Worm (Caenorhabditis elegans) whole organism, L1 larva: Measurements from ENCODE around the gene C49C8.2.

Experiments used
- C04F5.9 ChIP-seq: sonication (generic microtip); optimal IDR thresholded peaks from 2 replicates; lab custom pipeline; 2016; ENCODE audit warnings: missing genetic modification characterization, missing compliant biosample characterization
- C16A3.4 ChIP-seq: fragments of 150-350 bp; optimal IDR thresholded peaks from 2 replicates; lab custom pipeline; 2014; ENCODE audit warnings: missing biosample characterization, missing genetic modification characterization
- C34B4.2 ChIP-seq: sonication (generic microtip); optimal IDR thresholded peaks from 2 replicates; lab custom pipeline; 2017; ENCODE audit warnings: mild to moderate bottlenecking, missing genetic modification characterization, missing compliant biosample characterization
- Y116A8C.19 ChIP-seq: sonication (generic microtip); optimal IDR thresholded peaks from 2 replicates; lab custom pipeline; 2016; ENCODE audit warnings: missing compliant biosample characterization, missing genetic modification characterization, borderline replicate concordance
- aly-2 ChIP-seq: fragments of 150-350 bp; optimal IDR thresholded peaks from 2 replicates; lab custom pipeline; 2014; ENCODE audit warnings: missing biosample characterization, missing genetic modification characterization
- blmp-1 ChIP-seq: fragments of 150-350 bp; optimal IDR thresholded peaks from 2 replicates; lab custom pipeline; 2014; ENCODE audit warnings: missing biosample characterization, missing genetic modification characterization
- ceh-63 ChIP-seq: fragments of 200-800 bp; sonication (Bioruptor generic); optimal IDR thresholded peaks from 2 replicates; lab custom pipeline; 2018; ENCODE audit warnings: mild to moderate bottlenecking, missing genetic modification characterization, missing compliant biosample characterization
- ceh-82 ChIP-seq, 3 experiments: fragments of 150-350 bp in 1 of 3; sonication (generic microtip) in 2 of 3; optimal IDR thresholded peaks; 2 replicates each; lab custom pipeline; 2014 to 2017; ENCODE audit warnings: missing biosample characterization in 3 of 3, missing genetic modification characterization in 3 of 3
- ceh-88 ChIP-seq: fragments of 200-800 bp; sonication (Bioruptor generic); IDR thresholded peaks from 2 replicates; pipeline ENCODE4 v1.3.6; 2022; ENCODE audit warnings: missing genetic modification characterization, missing compliant biosample characterization
- ceh-90 ChIP-seq: sonication (generic microtip); optimal IDR thresholded peaks from 2 replicates; lab custom pipeline; 2016; ENCODE audit warnings: missing genetic modification characterization, missing compliant biosample characterization
- dpl-1 ChIP-seq, 3 experiments: fragments of 150-350 bp in 2 of 3; sonication (generic microtip) in 1 of 3; optimal IDR thresholded peaks; 2 replicates each; lab custom pipeline; 2014 to 2017; ENCODE audit warnings: missing biosample characterization in 3 of 3, missing genetic modification characterization in 3 of 3, missing genetic modification reagents in 3 of 3
- efl-1 ChIP-seq, 4 experiments: fragments of 150-350 bp; optimal IDR thresholded peaks in 3 of 4; peaks in 1 of 4; 1 replicate in 1 of 4; 2 replicates in 3 of 4; lab custom pipeline; 2014; ENCODE audit warnings: missing biosample characterization in 2 of 4, missing genetic modification characterization in 2 of 4, missing genetic modification reagents in 2 of 4
- egl-27 ChIP-seq, 2 experiments: fragments of 150-350 bp in 1 of 2; sonication (generic microtip); optimal IDR thresholded peaks; 3 replicates each; lab custom pipeline; 2017 to 2018; ENCODE audit warnings: missing biosample characterization in 2 of 2, missing genetic modification characterization in 2 of 2, missing genetic modification reagents in 2 of 2
- elt-2 ChIP-seq: sonication (generic microtip); optimal IDR thresholded peaks from 2 replicates; lab custom pipeline; 2016; ENCODE audit warnings: missing genetic modification characterization, mild to moderate bottlenecking, inconsistent platforms, missing compliant biosample characterization, missing genetic modification reagents
- ets-5 ChIP-seq: fragments of 200-800 bp; sonication (Bioruptor generic); IDR thresholded peaks from 2 replicates; pipeline ENCODE4 v1.3.6; 2022; ENCODE audit warnings: missing genetic modification characterization, missing compliant biosample characterization
- fkh-10 ChIP-seq: sonication (generic microtip); optimal IDR thresholded peaks from 2 replicates; lab custom pipeline; 2017; ENCODE audit warnings: missing biosample characterization, missing genetic modification reagents, missing genetic modification characterization
- fkh-8 ChIP-seq: sonication (generic microtip); optimal IDR thresholded peaks from 2 replicates; lab custom pipeline; 2016; ENCODE audit warnings: mild to moderate bottlenecking, missing genetic modification characterization, missing compliant biosample characterization
- fos-1 ChIP-seq: fragments of 150-350 bp; optimal IDR thresholded peaks from 2 replicates; lab custom pipeline; 2014; ENCODE audit warnings: missing biosample characterization, missing genetic modification characterization
- grh-1 ChIP-seq: fragments of 200-800 bp; sonication (Bioruptor generic); IDR thresholded peaks from 2 replicates; pipeline ENCODE4 v1.3.6; 2022; ENCODE audit warnings: missing genetic modification reagents, missing genetic modification characterization, missing compliant biosample characterization
- hlh-4 ChIP-seq: sonication (generic microtip); optimal IDR thresholded peaks from 2 replicates; lab custom pipeline; 2016; ENCODE audit warnings: mild to moderate bottlenecking, missing genetic modification characterization, missing compliant biosample characterization
- irx-1 ChIP-seq: sonication (generic microtip); optimal IDR thresholded peaks from 2 replicates; lab custom pipeline; 2016; ENCODE audit warnings: missing genetic modification characterization, missing compliant biosample characterization
- isw-1 ChIP-seq: fragments of 200-800 bp; sonication (Bioruptor generic); IDR thresholded peaks from 2 replicates; pipeline ENCODE4 v1.3.6; 2022; ENCODE audit warnings: missing genetic modification characterization, missing compliant biosample characterization
- lin-15B ChIP-seq: fragments of 150-350 bp; sonication (generic microtip); optimal IDR thresholded peaks from 3 replicates; lab custom pipeline; 2014; ENCODE audit warnings: missing biosample characterization, missing genetic modification characterization
- lin-35 ChIP-seq, 2 experiments: fragments of 150-350 bp; optimal IDR thresholded peaks; 2 replicates each; lab custom pipeline; 2014; ENCODE audit warnings: missing biosample characterization in 2 of 2, missing genetic modification characterization in 2 of 2, missing genetic modification reagents in 2 of 2
- lir-3 ChIP-seq: sonication (generic microtip); optimal IDR thresholded peaks from 2 replicates; lab custom pipeline; 2016; ENCODE audit warnings: mild to moderate bottlenecking, missing genetic modification characterization, moderate library complexity, missing compliant biosample characterization; ENCODE audit not compliant: poor library complexity
- lsy-2 ChIP-seq, 2 experiments: fragments of 150-350 bp; optimal IDR thresholded peaks; 2 replicates each; lab custom pipeline; 2014; ENCODE audit warnings: missing biosample characterization in 2 of 2, missing genetic modification characterization in 2 of 2
- mab-9 ChIP-seq: fragments of 200-800 bp; sonication (Bioruptor generic); IDR thresholded peaks from 2 replicates; pipeline ENCODE4 v1.3.6; 2022; ENCODE audit warnings: missing genetic modification reagents, missing genetic modification characterization, missing compliant biosample characterization
- mdl-1 ChIP-seq, 2 experiments: fragments of 150-350 bp; optimal IDR thresholded peaks; 2 replicates each; lab custom pipeline; 2014 to 2017; ENCODE audit warnings: missing biosample characterization in 2 of 2, missing genetic modification characterization in 2 of 2, inconsistent platforms in 1 of 2
- mef-2 ChIP-seq: fragments of 150-350 bp; optimal IDR thresholded peaks from 2 replicates; lab custom pipeline; 2014; ENCODE audit warnings: missing biosample characterization, missing genetic modification characterization
- mep-1 ChIP-seq: fragments of 150-350 bp; optimal IDR thresholded peaks from 2 replicates; lab custom pipeline; 2014; ENCODE audit warnings: missing biosample characterization, missing genetic modification characterization
- nhr-11 ChIP-seq: fragments of 150-350 bp; optimal IDR thresholded peaks from 2 replicates; lab custom pipeline; 2014; ENCODE audit warnings: missing biosample characterization, missing genetic modification characterization
- nhr-20 ChIP-seq: sonication (generic microtip); optimal IDR thresholded peaks from 2 replicates; lab custom pipeline; 2016; ENCODE audit warnings: mild to moderate bottlenecking, missing genetic modification characterization, missing compliant biosample characterization
- nhr-28 ChIP-seq: fragments of 150-350 bp; optimal IDR thresholded peaks from 2 replicates; lab custom pipeline; 2014; ENCODE audit warnings: missing biosample characterization, missing genetic modification characterization
- nhr-71 ChIP-seq: sonication (generic microtip); optimal IDR thresholded peaks from 2 replicates; lab custom pipeline; 2016; ENCODE audit warnings: mild to moderate bottlenecking, missing genetic modification characterization, moderate library complexity, missing compliant biosample characterization
- nhr-76 ChIP-seq: sonication (generic microtip); optimal IDR thresholded peaks from 2 replicates; lab custom pipeline; 2017; ENCODE audit warnings: missing biosample characterization, missing genetic modification characterization
- nhr-77 ChIP-seq: fragments of 150-350 bp; optimal IDR thresholded peaks from 2 replicates; lab custom pipeline; 2014; ENCODE audit warnings: missing biosample characterization, missing genetic modification characterization
- nhr-84 ChIP-seq: sonication (generic microtip); optimal IDR thresholded peaks from 2 replicates; lab custom pipeline; 2017; ENCODE audit warnings: missing biosample characterization, missing genetic modification characterization
- nhr-90 ChIP-seq: sonication (generic microtip); optimal IDR thresholded peaks from 2 replicates; lab custom pipeline; 2016; ENCODE audit warnings: mild to moderate bottlenecking, missing genetic modification characterization, missing compliant biosample characterization; ENCODE audit not compliant: poor library complexity
- pag-3 ChIP-seq: sonication (generic microtip); optimal IDR thresholded peaks from 2 replicates; lab custom pipeline; 2017; ENCODE audit warnings: missing genetic modification characterization, mild to moderate bottlenecking, missing compliant biosample characterization, antibody characterized with exemption, borderline replicate concordance; ENCODE audit not compliant: insufficient read depth
- pax-3 ChIP-seq: fragments of 200-800 bp; sonication (Bioruptor generic); optimal IDR thresholded peaks from 2 replicates; lab custom pipeline; 2018; ENCODE audit warnings: mild to moderate bottlenecking, missing genetic modification characterization, moderate library complexity, missing compliant biosample characterization
- pqm-1 ChIP-seq: sonication (generic microtip); optimal IDR thresholded peaks from 3 replicates; lab custom pipeline; 2017; ENCODE audit warnings: missing biosample characterization, missing genetic modification characterization
- rnt-1 ChIP-seq: sonication (generic microtip); optimal IDR thresholded peaks from 2 replicates; lab custom pipeline; 2016; ENCODE audit warnings: mild to moderate bottlenecking, missing genetic modification characterization, moderate library complexity, missing compliant biosample characterization
- skn-1 ChIP-seq: fragments of 150-350 bp; optimal IDR thresholded peaks from 2 replicates; lab custom pipeline; 2014; ENCODE audit warnings: missing biosample characterization, missing genetic modification characterization
- unc-130 ChIP-seq: fragments of 150-350 bp; optimal IDR thresholded peaks from 2 replicates; lab custom pipeline; 2017; ENCODE audit warnings: missing biosample characterization, missing genetic modification characterization, inconsistent platforms
- unc-86 ChIP-seq: sonication (generic microtip); optimal IDR thresholded peaks from 2 replicates; lab custom pipeline; 2016; ENCODE audit warnings: missing genetic modification characterization, missing compliant biosample characterization
- unc-98 ChIP-seq: fragments of 200-800 bp; sonication (Bioruptor generic); IDR thresholded peaks from 2 replicates; pipeline ENCODE4 v1.3.6; 2022; ENCODE audit warnings: missing genetic modification characterization, missing compliant biosample characterization
- xbp-1 ChIP-seq: sonication (generic microtip); optimal IDR thresholded peaks from 2 replicates; lab custom pipeline; 2016; ENCODE audit warnings: missing genetic modification characterization, missing compliant biosample characterization
- zag-1 ChIP-seq: fragments of 150-350 bp; optimal IDR thresholded peaks from 2 replicates; lab custom pipeline; 2014; ENCODE audit warnings: missing biosample characterization, missing genetic modification characterization

Gene C49C8.2

ce11 chrIV:8686966-8687365, 36.1 kb downstream of the C49C8.2 start:
- no peak for TF ChIP-seq irx-1 (tag; lab: Kevin White, UChicago)
- no peak for TF ChIP-seq nhr-90 (tag; lab: Kevin White, UChicago)
- TF ChIP-seq nhr-84 (tag; lab: Kevin White, UChicago) = no peak
- no peak for TF ChIP-seq lsy-2 (tag; optimal IDR thresholded peaks at IDR 0.05; lab: Kevin White, UChicago)
- TF ChIP-seq xbp-1 = no peak
- no peak for TF ChIP-seq efl-1 (optimal IDR thresholded peaks at IDR 0.05; lab: Kevin White, UChicago)
- peak in 1 of 2 experiments; percentile 67 for TF ChIP-seq efl-1 (GFP tag; optimal IDR thresholded peaks at IDR 0.05 in 1 of 2; lab: Kevin White, UChicago)
- TF ChIP-seq pqm-1 (tag; lab: Kevin White, UChicago) = no peak
- TF ChIP-seq grh-1 (GFP tag; lab: Robert Waterston, UW) = no peak
- TF ChIP-seq mef-2 (tag; lab: Kevin White, UChicago) = no peak

- TF ChIP-seq egl-27 (tag; optimal IDR thresholded peaks at IDR 0.05; lab: Kevin White, UChicago) (peak in 1 of 2 experiments; percentile 9), rnt-1 (peak; percentile 89), nhr-71 (tag; lab: Kevin White, UChicago) (peak; percentile 93), unc-130 (tag; lab: Kevin White, UChicago) (peak; percentile 23), mab-9 (GFP tag; lab: Robert Waterston, UW) (peak; percentile 41; the same call in 1 of the 2 replicates), lir-3 (peak; percentile 65), Y116A8C.19 (no peak), ets-5 (no peak), C34B4.2 (tag; lab: Kevin White, UChicago) (no peak), fos-1 (tag; lab: Kevin White, UChicago) (peak; percentile 87), lin-35 (GFP tag; optimal IDR thresholded peaks at IDR 0.05; lab: Kevin White, UChicago) (peak; percentile 94 to 98), nhr-77 (peak; percentile 69), blmp-1 (peak; percentile 68), ceh-63 (no peak), lin-15B (tag; lab: Kevin White, UChicago) (peak; percentile 77), aly-2 (peak; percentile 86), C04F5.9 (tag; lab: Kevin White, UChicago) (peak; percentile 55), ceh-90 (peak; percentile 7), hlh-4 (no peak), nhr-20 (peak; percentile 89), nhr-90 (tag; lab: Kevin White, UChicago) (peak; percentile 79), lsy-2 (tag; optimal IDR thresholded peaks at IDR 0.05; lab: Kevin White, UChicago) (peak; percentile 92 to 94), nhr-28 (no peak), nhr-11 (peak; percentile 80), ceh-88 (no peak), isw-1 (GFP tag; lab: Robert Waterston, UW) (peak; percentile 82), fkh-8 (peak; percentile 67), pag-3 (tag; lab: Kevin White, UChicago) (no peak), pax-3 (tag; lab: Kevin White, UChicago) (peak; percentile 44), xbp-1 (peak; percentile 85), dpl-1 (GFP tag; optimal IDR thresholded peaks at IDR 0.05; lab: Kevin White, UChicago) (peak; percentile 95 to 98 (median 97)), fkh-10 (GFP tag; lab: Kevin White, UChicago) (peak; percentile 20), unc-98 (GFP tag; lab: Robert Waterston, UW) (no peak), elt-2 (tag; lab: Kevin White, UChicago) (peak; percentile 60), ceh-82 (tag; optimal IDR thresholded peaks at IDR 0.05; lab: Kevin White, UChicago) (peak; percentile 80 to 87 (median 81)), pqm-1 (tag; lab: Kevin White, UChicago) (no peak), nhr-84 (tag; lab: Kevin White, UChicago) (no peak), skn-1 (tag; lab: Kevin White, UChicago) (peak; percentile 80), C16A3.4 (tag; lab: Kevin White, UChicago) (peak; percentile 92), mep-1 (tag; lab: Kevin White, UChicago) (peak; percentile 97), nhr-76 (tag; lab: Kevin White, UChicago) (no peak), unc-86 (tag; lab: Kevin White, UChicago) (peak; percentile 82), zag-1 (tag; lab: Kevin White, UChicago) (peak; percentile 82), mdl-1 (tag; optimal IDR thresholded peaks at IDR 0.05; lab: Kevin White, UChicago) (peak in 1 of 2 experiments; percentile 83)
Observed at ce11 chrIV:8687605-8688191, 36.8 kb downstream of the C49C8.2 start, which contains the start of gene snrp-3. snrp-3 (minus strand) TSS chrIV:8687810.
